Worm (Caenorhabditis elegans): Measurements from ENCODE around the gene pxl-1.
A peak's percentile ranks its signal among the peaks of the same experiment; 100 is the strongest.

pxl-1 gene

ce11 chrIII:5942104-5942503 is 46.3 kb upstream of the pxl-1 start:
- TF ChIP-seq egl-27 (tag; optimal IDR thresholded peaks at IDR 0.05) (no peak), ceh-16 (tag; optimal IDR thresholded peaks at IDR 0.05) (no peak), lin-11 (tag; optimal IDR thresholded peaks at IDR 0.05) (no peak), zag-1 (tag; optimal IDR thresholded peaks at IDR 0.05) (no peak), ztf-11 (tag; optimal IDR thresholded peaks at IDR 0.05) (no peak), sma-3 (GFP tag; optimal IDR thresholded peaks at IDR 0.05) (no peak)

ce11 chrIII:5940525-5940974 is 44.7 kb upstream of the pxl-1 start:
- TF ChIP-seq ztf-11 (tag; optimal IDR thresholded peaks at IDR 0.05) (no peak), nhr-11 (tag; optimal IDR thresholded peaks at IDR 0.05) (no peak), aly-2 (tag; optimal IDR thresholded peaks at IDR 0.05) (no peak), R02D3.7 (tag; optimal IDR thresholded peaks at IDR 0.05) (no peak), nhr-23 (tag; optimal IDR thresholded peaks at IDR 0.05) (no peak), nhr-129 (tag; optimal IDR thresholded peaks at IDR 0.05) (peak; percentile 96), nhr-12 (tag; optimal IDR thresholded peaks at IDR 0.05) (no peak), snpc-4 (tag; optimal IDR thresholded peaks at IDR 0.05) (peak; percentile 48), mbf-1 (tag; optimal IDR thresholded peaks at IDR 0.05) (no peak), zag-1 (tag; optimal IDR thresholded peaks at IDR 0.05) (no peak), elt-1 (tag; optimal IDR thresholded peaks at IDR 0.05) (no peak), ztf-1 (GFP tag; conservative IDR thresholded peaks at IDR 0.05) (0 out of 2 replicates have a peak, but pooled peaks have one; percentile 65), nhr-21 (tag; optimal IDR thresholded peaks at IDR 0.05) (peak; percentile 66), blmp-1 (tag; optimal IDR thresholded peaks at IDR 0.05; ENCODE audit: insufficient read depth) (peak; percentile 68), egl-27 (tag; optimal IDR thresholded peaks at IDR 0.05) (peak; percentile 52), C34F6.9 (tag; optimal IDR thresholded peaks at IDR 0.05) (peak; percentile 82), lsy-2 (tag; optimal IDR thresholded peaks at IDR 0.05) (peak; percentile 25 to 70), ceh-16 (tag; optimal IDR thresholded peaks at IDR 0.05) (no peak), nhr-25 (tag; optimal IDR thresholded peaks at IDR 0.05) (peak; percentile 72), sma-9 (GFP tag; optimal IDR thresholded peaks at IDR 0.05) (peak; percentile 67), sma-9 (tag; optimal IDR thresholded peaks at IDR 0.05) (no peak), lin-11 (tag; optimal IDR thresholded peaks at IDR 0.05) (peak; percentile 78), elt-3 (tag; optimal IDR thresholded peaks at IDR 0.05) (no peak), lin-39 (tag; optimal IDR thresholded peaks at IDR 0.05) (no peak), ama-1 (optimal IDR thresholded peaks at IDR 0.05) (peak; percentile 98), alr-1 (tag; optimal IDR thresholded peaks at IDR 0.05) (no peak), mdl-1 (tag; optimal IDR thresholded peaks at IDR 0.05) (peak; percentile 86 to 95), unc-62 (GFP tag; optimal IDR thresholded peaks at IDR 0.05) (no peak), fos-1 (tag; optimal IDR thresholded peaks at IDR 0.05) (peak; percentile 73), nhr-10 (tag; optimal IDR thresholded peaks at IDR 0.05) (no peak), nhr-6 (tag; optimal IDR thresholded peaks at IDR 0.05) (no peak), skn-1 (tag; optimal IDR thresholded peaks at IDR 0.05) (peak; percentile 56), ceh-82 (tag; optimal IDR thresholded peaks at IDR 0.05) (no peak), mab-5 (tag; optimal IDR thresholded peaks at IDR 0.05) (peak; percentile 14), lin-13 (GFP tag; optimal IDR thresholded peaks at IDR 0.05) (peak; percentile 60), nhr-77 (tag; optimal IDR thresholded peaks at IDR 0.05) (no peak), unc-39 (tag; optimal IDR thresholded peaks at IDR 0.05) (no peak), sma-3 (GFP tag; optimal IDR thresholded peaks at IDR 0.05) (peak; percentile 56), Y55F3AM.14 (GFP tag; optimal IDR thresholded peaks at IDR 0.05) (no peak), peb-1 (tag; optimal IDR thresholded peaks at IDR 0.05) (peak; percentile 9), ztf-4 (tag; optimal IDR thresholded peaks at IDR 0.05) (peak; percentile 75), ZK546.5 (tag; optimal IDR thresholded peaks at IDR 0.05) (no peak), sem-4 (tag; optimal IDR thresholded peaks at IDR 0.05) (peak; percentile 80), gmeb-1 (tag; optimal IDR thresholded peaks at IDR 0.05) (peak; percentile 35), nhr-237 (tag; optimal IDR thresholded peaks at IDR 0.05) (no peak), F13H6.1 (tag; optimal IDR thresholded peaks at IDR 0.05) (peak; percentile 40), unc-55 (GFP tag; optimal IDR thresholded peaks at IDR 0.05) (peak; percentile 75), crh-2 (tag; optimal IDR thresholded peaks at IDR 0.05) (peak; percentile 63), dmd-4 (tag; optimal IDR thresholded peaks at IDR 0.05) (no peak)
